Worm (Caenorhabditis elegans) whole organism, L4 larva: ENCODE results near the gene clec-227.

Experiments
- ceh-82 ChIP-seq: sonication (generic microtip); optimal IDR thresholded peaks from 2 replicates; lab custom pipeline; 2017; ENCODE audit warnings: missing biosample characterization, missing genetic modification characterization
- mxl-2 ChIP-seq: fragments of 200-800 bp; sonication (Bioruptor generic); conservative IDR thresholded peaks from 2 replicates; pipeline ENCODE4 v1.3.6; 2022; ENCODE audit warnings: missing genetic modification reagents, missing genetic modification characterization, missing compliant biosample characterization

- TF ChIP-seq ceh-82 (no peak), mxl-2 (no peak)
Observed at ce11 chrV:14518010-14518409, 45.7 kb downstream of the clec-227 start, which contains the start of gene R02D5.6.
